Fruit fly (Drosophila melanogaster) whole organism, wandering third instar larva: ENCODE measurements around the gene Mtr4.
"Not testable (repeated sequence)": the region's sequence is repeated elsewhere in the genome, so short reads cannot be mapped to it uniquely, and the experiment has no call there.

Experiments used
- Dfd ChIP-seq: fragments of >200 bp; optimal IDR thresholded peaks from 2 replicates; lab custom pipeline; 2017; ENCODE audit warnings: missing biosample characterization, missing genetic modification characterization
- HLH106 ChIP-seq: fragments of 200-800 bp; optimal IDR thresholded peaks from 3 replicates; lab custom pipeline; 2019; ENCODE audit warnings: missing biosample characterization, mild to moderate bottlenecking, missing genetic modification characterization, moderate library complexity
- Hr83 ChIP-seq: fragments of 200-300 bp; sonication (Bioruptor generic); optimal IDR thresholded peaks from 2 replicates; lab custom pipeline; 2016; ENCODE audit warnings: missing biosample characterization, mild to moderate bottlenecking, missing genetic modification characterization, moderate library complexity; ENCODE audit not compliant: poor library complexity, severe bottlenecking
- brk ChIP-seq: fragments of 200-800 bp; sonication (Bioruptor generic); optimal IDR thresholded peaks from 2 replicates; lab custom pipeline; 2016; ENCODE audit warnings: missing biosample characterization, mild to moderate bottlenecking, missing genetic modification characterization
- dl ChIP-seq, 2 experiments: fragments of 175-275, 200-275 bp in 1 of 2; fragments of 200-275 bp in 1 of 2; sonication (Bioruptor generic); optimal IDR thresholded peaks; lab custom pipeline; 2018; ENCODE audit warnings: mild to moderate bottlenecking in 2 of 2, missing biosample characterization in 2 of 2, missing genetic modification characterization in 2 of 2, moderate library complexity in 2 of 2; ENCODE audit not compliant: partially characterized antibody in 2 of 2, insufficient read depth in 1 of 2
- h ChIP-seq: fragments of 200-800 bp; sonication (Bioruptor generic); optimal IDR thresholded peaks from 3 replicates; lab custom pipeline; 2016; ENCODE audit warnings: missing biosample characterization, mild to moderate bottlenecking, missing genetic modification characterization
- lola ChIP-seq: fragments of >200 bp; optimal IDR thresholded peaks from 2 replicates; lab custom pipeline; 2017; ENCODE audit warnings: missing biosample characterization, missing genetic modification characterization
- sv ChIP-seq: fragments of 200-800 bp; sonication (Bioruptor generic); optimal IDR thresholded peaks from 3 replicates; lab custom pipeline; 2016; ENCODE audit warnings: missing biosample characterization, missing genetic modification characterization
- usp ChIP-seq: fragments of >200 bp; optimal IDR thresholded peaks from 2 replicates; lab custom pipeline; 2017; ENCODE audit warnings: missing biosample characterization, missing genetic modification characterization

DNA sequence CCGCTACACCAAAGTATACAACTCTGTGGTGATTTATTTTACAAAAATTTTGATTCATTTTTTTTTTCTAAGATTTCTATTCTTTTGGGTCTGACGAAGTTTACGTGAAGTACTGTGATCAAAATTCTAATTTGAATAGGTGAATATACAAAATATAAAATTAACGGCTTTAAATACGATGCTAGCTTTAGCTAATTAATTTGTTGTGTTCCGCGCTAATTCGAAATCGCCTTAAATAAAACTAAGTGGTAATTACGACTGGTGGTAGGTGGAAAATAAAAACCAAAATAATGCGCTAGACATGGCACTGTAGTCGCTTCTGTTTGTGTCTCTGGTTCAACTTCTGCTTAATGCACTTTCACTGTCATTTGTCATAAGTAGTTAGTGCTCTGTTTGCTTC is 41.1 kb upstream of the Mtr4 start, which contains the start of gene CG43924:
- TF ChIP-seq brk; h (GFP tag; lab: Kevin White, UChicago); Hr83 (GFP tag; lab: Kevin White, UChicago); HLH106 (tag; lab: Kevin White, UChicago); Dfd; lola (GFP tag; lab: Kevin White, UChicago); sv (GFP tag; lab: Kevin White, UChicago); dl (GFP tag; optimal IDR thresholded peaks at IDR 0.05; lab: Kevin White, UChicago; ENCODE audit: insufficient read depth in 1 of 2, partially characterized antibody in 2 of 2); usp (GFP tag; lab: Kevin White, UChicago): not testable (repeated sequence)
